Fruit fly (Drosophila melanogaster): Measurements from ENCODE around the gene Lasp.
A peak's percentile ranks its signal among the peaks of the same experiment; 100 is the strongest.

Lasp gene

DNA sequence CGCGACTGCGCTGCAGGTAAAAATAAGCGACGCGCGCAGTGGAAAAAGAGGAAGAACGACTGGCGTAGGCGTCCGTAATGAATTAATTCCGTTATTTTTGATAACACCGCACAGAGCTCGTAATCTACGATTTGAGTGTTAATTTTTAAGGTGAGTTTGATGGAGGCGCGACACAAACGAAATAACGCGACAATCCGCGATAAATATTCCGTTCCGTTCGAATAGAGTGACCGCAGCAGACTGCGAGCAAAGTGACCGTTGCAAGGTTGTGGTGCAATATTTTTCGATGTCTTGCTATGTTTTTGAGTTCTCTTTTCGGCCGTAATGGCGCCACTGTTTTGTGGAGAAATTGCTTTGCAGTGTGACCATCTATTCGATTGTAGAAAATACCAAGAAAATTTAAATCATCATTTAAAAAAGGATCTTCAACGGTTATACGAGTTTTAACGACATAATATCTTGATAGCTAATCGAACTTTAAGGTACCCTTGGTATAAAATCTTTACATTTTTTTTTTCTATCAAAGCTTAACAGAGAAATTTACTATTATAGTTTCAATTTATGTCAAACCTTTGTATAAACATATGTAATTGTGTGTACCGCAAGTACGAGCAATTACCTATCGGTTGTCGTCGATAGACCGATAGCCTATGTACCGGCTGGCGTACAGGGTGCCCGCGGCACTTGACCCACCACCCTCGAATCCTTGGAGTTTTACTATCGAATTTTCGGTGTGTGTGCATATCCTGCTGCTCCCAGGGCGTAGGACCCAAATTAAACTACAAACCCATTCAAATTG is at the start of gene Lasp, which contains the start of the genes CG43954 and Dab:
TSS of gene Lasp (minus strand) at position 248 of the 799 bp plus-strand sequence.
TSS of gene CG43954 (minus strand) at position 248 of the 799 bp plus-strand sequence.
TSS of gene Dab (plus strand) at position 697 of the 799 bp plus-strand sequence.
- no peak for TF ChIP-seq CG8478 (optimal IDR thresholded peaks at IDR 0.05)
- peak; percentile 95 to 96 for TF ChIP-seq CTCF (optimal IDR thresholded peaks at IDR 0.05)

DNA sequence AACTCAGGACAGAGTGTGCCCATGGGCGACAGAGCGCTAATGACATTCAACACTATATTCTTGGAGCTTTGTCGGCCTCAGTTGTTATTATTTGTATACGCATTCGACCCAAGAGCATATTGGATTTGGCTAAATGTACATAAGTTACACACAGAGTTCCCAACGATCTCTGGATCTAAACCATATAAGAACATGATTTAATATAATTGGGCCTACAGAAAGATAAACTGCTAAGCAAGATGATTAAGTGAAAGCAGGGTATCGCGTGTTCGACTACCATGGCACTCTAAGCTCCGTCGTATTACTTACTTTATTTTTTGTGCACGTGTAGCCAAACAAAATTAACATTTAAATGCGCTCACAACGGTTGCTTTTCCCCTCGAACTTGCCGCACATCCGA is 48.8 kb upstream of the Lasp start:
- no peak for TF ChIP-seq CG8478 (optimal IDR thresholded peaks at IDR 0.05)
- no peak for TF ChIP-seq CTCF (optimal IDR thresholded peaks at IDR 0.05)

DNA sequence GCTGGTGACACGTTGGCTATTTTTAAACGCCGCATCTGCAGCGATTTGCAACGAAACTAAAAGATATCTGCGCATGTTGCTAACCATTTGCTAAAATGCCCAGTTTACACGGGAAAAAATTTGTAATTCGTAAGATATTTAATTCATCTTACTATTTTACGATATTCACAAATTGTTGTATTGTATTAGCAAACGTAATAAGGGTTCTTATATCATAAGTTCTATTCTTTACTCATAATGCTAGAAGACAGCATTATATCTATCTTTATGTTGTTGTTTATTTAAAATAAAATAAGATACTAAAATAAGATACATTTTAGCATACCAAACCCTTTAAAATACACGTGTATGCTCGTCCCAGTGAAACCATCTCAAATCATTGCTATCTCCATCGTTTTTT is 48.0 kb upstream of the Lasp start:
- TF ChIP-seq CTCF (optimal IDR thresholded peaks at IDR 0.05) (no peak), CG8478 (optimal IDR thresholded peaks at IDR 0.05) (no peak)

DNA sequence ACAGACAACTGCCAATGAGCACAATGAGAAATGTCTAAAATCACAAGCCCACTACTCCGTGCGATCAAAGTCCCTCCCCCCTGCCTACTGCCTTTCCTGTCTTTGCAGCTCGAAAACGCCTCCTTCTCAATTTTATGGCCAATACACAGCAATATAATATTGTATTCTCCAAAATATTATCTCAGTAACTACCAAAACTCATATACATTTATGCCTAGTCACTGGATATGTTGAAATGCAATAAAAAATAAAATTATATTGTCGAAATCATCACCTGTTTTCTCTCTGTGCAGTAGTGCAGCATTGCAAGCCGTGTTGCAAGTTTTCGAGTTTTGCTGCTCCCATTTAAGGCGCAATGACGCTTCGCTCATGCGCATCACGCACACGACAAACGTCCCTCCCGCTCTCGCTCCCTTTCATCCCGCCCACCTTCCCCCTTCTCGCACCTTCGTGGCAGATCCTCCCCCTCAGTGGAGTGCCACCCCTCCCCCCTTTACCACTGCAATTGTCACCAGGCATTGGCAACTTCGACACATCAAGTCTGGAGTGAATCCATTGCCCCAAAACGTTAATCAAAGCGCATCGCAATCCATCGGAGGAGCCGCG is 47.1 kb upstream of the Lasp start:
- TF ChIP-seq CG8478 (optimal IDR thresholded peaks at IDR 0.05) (no peak), CTCF (optimal IDR thresholded peaks at IDR 0.05) (no peak)

DNA sequence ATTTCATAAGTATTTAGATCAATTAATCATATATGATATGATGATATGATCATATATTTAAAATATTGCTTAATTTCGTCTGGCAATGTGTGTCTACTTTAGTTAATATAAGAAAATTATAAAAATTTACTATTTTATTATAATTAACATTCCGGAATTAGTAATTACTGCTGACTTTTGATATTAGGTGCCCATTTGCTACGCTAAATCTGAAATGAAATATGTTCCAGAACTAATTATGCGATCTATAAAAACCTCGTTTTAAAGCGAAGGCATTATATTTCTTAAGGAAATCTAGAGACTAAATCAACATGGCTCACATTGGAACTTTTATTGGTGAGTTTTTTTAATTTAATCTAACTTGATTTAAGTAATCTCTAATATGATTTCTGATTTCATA is 43.7 kb upstream of the Lasp start, which contains the start of gene CG42852:
TSS of gene CG42852 (plus strand) at position 301 of the 400 bp plus-strand sequence.
- no peak for TF ChIP-seq CTCF (optimal IDR thresholded peaks at IDR 0.05)

DNA sequence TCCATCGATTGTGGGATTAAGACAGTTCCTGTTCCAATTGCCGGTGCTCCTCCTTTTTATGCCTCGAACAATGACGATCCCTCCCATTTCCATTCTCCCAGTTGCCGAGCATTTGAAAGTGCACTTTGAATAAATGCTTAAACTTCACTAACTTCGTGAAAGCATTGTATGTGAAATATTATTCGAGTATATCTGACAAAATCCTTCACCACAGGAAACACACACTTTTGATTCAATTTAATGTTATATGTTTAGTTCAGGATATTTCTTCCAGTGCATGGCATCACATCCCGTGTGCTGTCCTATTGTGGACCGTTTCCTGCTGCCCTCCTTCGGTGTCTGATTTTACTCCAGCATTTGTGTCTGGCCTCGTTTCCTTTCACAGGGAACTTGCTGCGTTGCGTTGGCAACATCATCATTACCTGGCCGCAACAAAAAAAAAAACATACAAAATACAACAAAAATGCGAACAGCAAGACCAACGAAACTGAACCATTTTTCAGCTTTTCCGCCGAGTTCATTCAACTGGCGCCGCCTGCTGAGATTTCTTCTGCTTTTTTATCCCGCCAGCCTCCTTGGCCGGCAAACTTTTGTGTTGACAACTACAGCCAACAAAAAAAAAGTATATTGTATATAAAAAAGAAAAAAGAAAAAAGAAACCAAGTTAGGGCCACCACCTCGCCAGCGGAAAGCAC is 41.1 kb upstream of the Lasp start:
- TF ChIP-seq CG8478 (optimal IDR thresholded peaks at IDR 0.05) (no peak), CTCF (optimal IDR thresholded peaks at IDR 0.05) (no peak)

DNA sequence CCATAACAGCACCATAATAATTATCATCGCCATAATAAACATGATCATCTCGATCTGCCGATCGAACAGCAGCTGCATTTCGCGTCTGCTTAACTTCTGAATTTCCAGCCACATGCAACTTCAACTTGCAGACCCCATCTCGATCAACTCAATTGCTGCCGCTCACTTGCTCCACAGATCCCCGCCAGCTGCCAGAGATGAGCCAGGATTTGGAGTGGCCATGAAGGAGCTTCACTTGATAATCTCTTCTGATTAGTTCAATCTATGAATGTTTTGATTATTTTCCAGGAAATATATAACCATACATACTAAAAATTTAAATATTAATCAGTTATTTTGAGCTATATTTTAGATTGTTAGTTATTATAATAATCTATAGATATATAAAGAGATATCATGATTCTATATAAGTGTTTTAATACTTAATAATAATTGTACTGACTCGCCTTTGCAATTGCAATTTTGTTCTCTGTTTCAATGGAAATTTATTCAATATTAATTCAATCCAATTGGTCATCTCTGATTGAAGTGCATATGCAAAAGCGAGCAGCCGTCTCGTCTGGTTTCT is 40.1 kb upstream of the Lasp start:
- TF ChIP-seq CTCF (optimal IDR thresholded peaks at IDR 0.05) (no peak), CG8478 (optimal IDR thresholded peaks at IDR 0.05) (no peak)

DNA sequence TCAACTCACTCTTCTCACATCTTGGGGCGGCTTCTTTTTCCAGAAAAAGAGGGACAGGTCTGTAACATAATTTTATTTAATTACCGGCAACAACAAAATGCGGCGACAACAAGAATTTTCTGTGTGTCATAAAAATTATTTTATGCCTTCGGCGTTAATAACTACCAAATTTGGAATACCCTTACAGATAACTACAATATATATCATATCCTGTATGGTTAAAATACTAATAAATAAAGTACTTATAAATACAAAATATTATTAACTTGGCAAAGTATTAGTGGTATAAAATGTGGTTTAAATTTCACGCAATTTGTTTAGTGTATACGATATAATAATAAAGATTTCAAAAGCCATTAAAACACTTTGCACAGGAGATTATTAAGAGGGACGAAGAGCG is 39.3 kb upstream of the Lasp start:
- TF ChIP-seq CTCF (optimal IDR thresholded peaks at IDR 0.05): no peak
- TF ChIP-seq CG8478 (optimal IDR thresholded peaks at IDR 0.05): no peak

DNA sequence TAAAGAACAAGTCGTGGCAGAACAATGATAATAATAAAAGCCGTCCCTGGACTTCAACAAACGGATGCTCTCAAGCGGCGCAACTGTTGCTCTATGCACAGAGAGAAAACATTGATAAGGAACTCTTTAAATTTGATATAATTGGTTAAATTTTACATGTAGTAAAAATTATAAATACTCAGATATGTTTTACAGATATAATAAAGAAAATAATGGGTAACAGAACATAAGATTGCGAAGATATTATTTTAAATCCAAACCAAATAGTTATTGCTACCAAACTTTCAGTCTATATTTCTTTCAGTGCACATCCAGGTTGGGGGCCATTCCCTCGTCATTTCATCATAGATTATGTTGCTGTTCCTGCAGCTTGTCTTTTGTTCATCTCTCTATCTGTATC is 38.2 kb upstream of the Lasp start:
- no peak for TF ChIP-seq CTCF (optimal IDR thresholded peaks at IDR 0.05)
- no peak for TF ChIP-seq CG8478 (optimal IDR thresholded peaks at IDR 0.05)

DNA sequence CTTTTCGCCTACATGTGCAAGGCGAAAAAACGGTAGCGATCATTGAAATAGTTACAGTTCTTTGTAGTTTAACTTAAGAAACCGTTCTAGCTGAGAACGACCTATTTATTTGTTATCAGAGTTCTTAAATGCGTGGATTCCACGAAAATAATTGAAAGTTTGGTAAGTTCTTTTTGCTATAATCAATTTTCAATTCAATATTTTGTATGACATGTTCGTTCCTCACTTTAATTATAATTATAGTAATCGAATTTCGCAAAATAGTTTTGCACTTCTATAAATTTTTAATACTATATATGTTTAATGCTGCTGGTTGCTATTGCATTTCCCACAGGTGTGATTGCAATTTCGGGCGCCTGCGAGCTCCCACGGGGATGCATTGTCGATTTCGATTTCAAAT is 36.9 kb upstream of the Lasp start:
- TF ChIP-seq CG8478 (optimal IDR thresholded peaks at IDR 0.05) (no peak), CTCF (optimal IDR thresholded peaks at IDR 0.05) (no peak)

DNA sequence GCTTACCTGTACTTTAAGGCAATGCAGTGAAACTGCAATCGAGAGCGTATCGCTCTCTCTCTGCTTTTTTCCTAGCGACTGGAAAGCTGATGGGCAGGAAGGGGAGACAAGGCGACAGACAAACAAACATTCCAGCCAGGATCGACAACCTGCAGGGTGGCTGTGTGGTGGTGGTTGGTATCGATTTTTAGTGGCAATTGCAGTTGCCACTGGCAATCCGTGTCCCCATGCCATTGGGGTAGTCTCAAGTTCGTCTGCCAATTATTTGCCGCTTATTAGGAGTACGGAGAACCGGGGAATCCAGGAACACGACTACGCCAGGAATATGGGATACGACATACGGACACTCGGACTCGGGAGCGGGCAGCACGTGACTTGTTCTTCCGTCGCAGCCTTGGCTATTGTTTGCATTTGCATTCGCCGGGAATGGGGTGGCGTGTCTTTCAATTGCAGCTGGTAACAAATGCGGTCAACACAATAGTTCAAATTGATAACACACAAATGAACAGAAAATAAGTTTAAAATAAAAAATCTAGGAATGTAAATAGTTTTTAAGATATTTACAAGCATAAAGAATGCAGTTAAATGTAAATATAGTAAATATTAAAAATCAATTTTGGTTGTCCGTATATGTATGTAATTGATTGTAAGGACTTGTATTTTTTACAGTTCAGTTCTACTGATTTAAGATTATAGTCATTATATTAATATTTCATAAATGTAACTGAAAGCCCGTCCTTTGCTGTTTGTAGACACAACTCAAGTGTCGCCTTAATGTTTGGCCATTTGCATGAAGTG is 35.3 kb upstream of the Lasp start:
- TF ChIP-seq CG8478 (optimal IDR thresholded peaks at IDR 0.05) (no peak), CTCF (optimal IDR thresholded peaks at IDR 0.05) (no peak)

DNA sequence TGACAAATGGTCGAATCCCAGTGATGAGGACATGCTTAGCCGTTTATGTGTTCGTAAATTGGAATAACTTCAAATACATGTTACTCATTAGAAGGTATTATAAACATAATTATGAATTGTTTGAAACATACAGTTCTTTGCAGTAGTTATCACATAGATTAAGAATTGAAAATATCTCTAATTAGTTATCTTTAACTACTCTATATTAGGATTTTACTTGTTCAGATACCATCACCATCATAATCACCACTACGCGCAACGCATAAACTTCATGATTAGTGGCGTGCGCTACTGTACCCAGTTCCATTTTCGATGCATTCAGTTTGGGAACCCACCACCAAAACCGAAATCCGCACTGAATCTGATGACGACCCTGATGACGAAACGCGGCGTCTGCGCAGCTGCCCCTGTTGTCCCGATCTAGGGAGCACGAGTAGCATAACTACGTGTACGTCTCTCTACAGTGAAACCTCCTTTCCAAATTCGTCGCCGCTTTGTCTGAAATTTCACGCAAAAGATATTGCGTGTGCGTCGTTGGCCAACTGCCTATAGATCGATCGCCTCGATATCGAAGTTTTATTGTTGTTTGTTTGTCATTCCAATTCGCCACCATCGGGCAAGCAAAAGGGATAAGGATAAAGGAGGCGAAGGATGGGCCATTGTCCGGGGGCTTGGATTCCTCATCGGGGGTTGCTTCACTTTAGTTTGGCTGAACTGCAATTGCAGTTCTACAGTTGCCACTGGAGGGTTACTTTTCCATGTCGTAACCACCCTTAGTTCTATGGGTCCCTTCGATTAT is 32.6 kb upstream of the Lasp start:
- no peak for TF ChIP-seq CG8478 (optimal IDR thresholded peaks at IDR 0.05)

DNA sequence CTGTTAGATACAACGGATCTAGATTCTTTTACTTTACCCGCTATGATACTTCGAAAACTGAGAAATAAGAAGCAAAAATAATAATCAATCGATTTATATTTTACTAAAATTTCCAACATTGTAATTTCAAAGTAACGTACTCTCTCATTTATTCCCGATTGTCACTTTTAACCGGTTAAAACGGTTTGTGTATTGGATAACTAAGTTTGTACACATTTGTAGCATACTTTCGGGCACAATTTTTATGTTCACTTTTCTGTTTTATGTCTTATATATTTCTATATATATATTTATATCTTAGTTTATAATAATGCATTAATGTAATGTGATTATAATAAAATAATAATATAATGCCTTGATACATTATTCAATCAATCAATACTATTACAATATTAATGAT is 30.2 kb upstream of the Lasp start:
- no peak for TF ChIP-seq CG8478 (optimal IDR thresholded peaks at IDR 0.05)
- no peak for TF ChIP-seq CTCF (optimal IDR thresholded peaks at IDR 0.05)

DNA sequence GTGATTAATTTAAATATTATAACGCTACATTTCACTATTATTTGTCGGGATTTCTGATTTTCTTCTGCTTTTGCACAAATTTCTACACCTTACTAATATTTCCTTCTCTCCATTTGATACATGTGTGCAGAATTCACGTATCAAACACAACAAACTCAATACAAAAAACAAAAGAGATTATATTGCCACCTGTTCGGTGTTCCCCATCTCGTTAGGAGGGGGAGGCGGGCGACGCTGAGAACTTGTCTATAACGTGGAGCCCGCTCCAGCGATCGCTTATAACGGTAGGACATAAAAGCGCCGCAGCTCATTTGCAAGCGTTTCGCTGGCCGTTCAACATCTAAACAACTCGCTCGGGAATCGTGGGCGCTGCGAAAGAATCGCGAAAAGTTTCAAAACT is 21.8 kb upstream of the Lasp start, which contains the start of gene CG9701:
TSS of gene CG9701 (plus strand) at position 301 of the 400 bp plus-strand sequence.
- no peak for TF ChIP-seq CG8478 (optimal IDR thresholded peaks at IDR 0.05)
- TF ChIP-seq CTCF (optimal IDR thresholded peaks at IDR 0.05): no peak

All from S2 (cell line).